Worm (Caenorhabditis elegans): ENCODE results near the gene srj-44.

DNA sequence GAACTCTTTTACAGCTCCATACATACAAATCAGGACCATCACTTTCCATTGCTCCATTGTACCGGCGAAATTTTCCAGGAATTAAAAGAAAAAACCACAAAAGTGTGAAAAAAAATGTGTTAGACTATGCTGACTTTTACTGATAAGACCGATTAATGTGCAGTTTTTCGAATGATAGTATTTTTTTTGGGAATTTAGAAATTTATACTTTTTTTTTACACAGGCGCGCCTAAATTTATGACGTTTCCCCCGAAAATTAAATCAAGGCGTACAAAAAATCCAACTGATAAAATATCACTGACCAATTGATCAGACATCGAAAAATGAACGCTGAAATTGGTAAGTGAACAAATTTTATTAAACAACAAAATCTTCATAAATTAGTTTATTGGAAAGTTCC, 29.8 kb upstream of the srj-44 start, which contains the start of gene folt-2:
- TF ChIP-seq unc-62 (GFP tag; optimal IDR thresholded peaks at IDR 0.05) = no peak
- TF ChIP-seq ztf-11 (tag; optimal IDR thresholded peaks at IDR 0.05) = no peak
- no peak for TF ChIP-seq snpc-4 (tag; optimal IDR thresholded peaks at IDR 0.05)
- TF ChIP-seq ces-1 (GFP tag; optimal IDR thresholded peaks at IDR 0.05) = no peak
- TF ChIP-seq C16A3.4 (tag; optimal IDR thresholded peaks at IDR 0.05) = no peak
- no peak for TF ChIP-seq nhr-237 (tag; optimal IDR thresholded peaks at IDR 0.05)
- no peak for TF ChIP-seq fkh-10 (GFP tag; optimal IDR thresholded peaks at IDR 0.05)
- no peak for TF ChIP-seq dsc-1 (tag; optimal IDR thresholded peaks at IDR 0.05)
- TF ChIP-seq egl-27 (tag; optimal IDR thresholded peaks at IDR 0.05) = no peak
- TF ChIP-seq unc-86 (tag; optimal IDR thresholded peaks at IDR 0.05) = no peak

Data from whole organism, L1 larva.